Fruit fly (Drosophila melanogaster) whole organism, embryonic: ENCODE data around the gene Sec8.

Experiments
- Atf3 ChIP-seq: fragments of 200-800 bp; sonication (Bioruptor generic); optimal IDR thresholded peaks from 3 replicates; lab custom pipeline; 2016; ENCODE audit warnings: missing biosample characterization, missing genetic modification characterization
- Awh ChIP-seq: fragments of 200-800 bp; sonication (Bioruptor generic); IDR thresholded peaks from 2 replicates; pipeline ENCODE4, ENCODE4 v1.3.6; 2022; ENCODE audit warnings: missing biosample characterization, missing genetic modification characterization
- B-H1 ChIP-seq: fragments of 200-800 bp; sonication (Bioruptor generic); IDR thresholded peaks from 3 replicates; pipeline ENCODE4 v1.3.6; 2022; ENCODE audit warnings: missing biosample characterization, missing genetic modification characterization
- BEAF-32 ChIP-seq: fragments of 200-800 bp; sonication (Bioruptor generic); optimal IDR thresholded peaks from 3 replicates; lab custom pipeline; 2017; ENCODE audit warnings: missing biosample characterization, missing genetic modification characterization, mild to moderate bottlenecking, moderate library complexity, missing genetic modification reagents
- CG10209 ChIP-seq: fragments of 200-800 bp; sonication (Bioruptor generic); optimal IDR thresholded peaks from 3 replicates; lab custom pipeline; 2017; ENCODE audit warnings: missing biosample characterization, mild to moderate bottlenecking, missing genetic modification characterization, missing genetic modification reagents
- CG10267 ChIP-seq: fragments of 200-800 bp; sonication (Bioruptor generic); optimal IDR thresholded peaks from 2 replicates; lab custom pipeline; 2018; ENCODE audit warnings: missing biosample characterization, mild to moderate bottlenecking, missing genetic modification characterization, moderate library complexity
- CG10366 ChIP-seq: fragments of 200-800 bp; sonication (Bioruptor generic); IDR thresholded peaks from 2 replicates; pipeline ENCODE4 v1.3.6; 2022; ENCODE audit warnings: missing biosample characterization, missing genetic modification characterization
- CG11085 ChIP-seq: fragments of 200-800 bp; sonication (Bioruptor generic); IDR thresholded peaks from 2 replicates; pipeline ENCODE4 v1.3.6; 2022; ENCODE audit warnings: missing biosample characterization, missing genetic modification characterization
- CG11398 ChIP-seq: fragments of 200-800 bp; sonication (Bioruptor generic); optimal IDR thresholded peaks from 2 replicates; lab custom pipeline; 2016; ENCODE audit warnings: missing biosample characterization, missing genetic modification characterization
- CG12299 ChIP-seq: fragments of 200-800 bp; sonication (Bioruptor generic); optimal IDR thresholded peaks from 2 replicates; lab custom pipeline; 2018; ENCODE audit warnings: missing biosample characterization, mild to moderate bottlenecking, missing genetic modification characterization
- CG14965 ChIP-seq: fragments of 200-800 bp; sonication (Bioruptor generic); optimal IDR thresholded peaks from 2 replicates; lab custom pipeline; 2016; ENCODE audit warnings: missing biosample characterization, missing genetic modification characterization, borderline replicate concordance
- CG1647 ChIP-seq: fragments of 200-800 bp; sonication (Bioruptor generic); optimal IDR thresholded peaks from 3 replicates; lab custom pipeline; 2016; ENCODE audit warnings: missing biosample characterization, missing genetic modification characterization
- CG16813 ChIP-seq: fragments of 200-800 bp; sonication (Bioruptor generic); IDR thresholded peaks from 3 replicates; pipeline ENCODE4 v1.3.6; 2022; ENCODE audit warnings: missing biosample characterization, missing genetic modification characterization; ENCODE audit not compliant: partially characterized antibody
- CG17612 ChIP-seq: fragments of 200-800 bp; sonication (Bioruptor generic); IDR thresholded peaks from 2 replicates; pipeline ENCODE4 v1.3.6; 2022; ENCODE audit warnings: missing biosample characterization, missing genetic modification characterization
- CG18619 ChIP-seq: fragments of 200-800 bp; sonication (Bioruptor generic); optimal IDR thresholded peaks from 3 replicates; lab custom pipeline; 2017; ENCODE audit warnings: missing biosample characterization, mild to moderate bottlenecking, missing genetic modification characterization
- CG3726 ChIP-seq: fragments of 200-800 bp; sonication (Bioruptor generic); IDR thresholded peaks from 3 replicates; pipeline ENCODE4, ENCODE4 v1.3.6; 2022; ENCODE audit warnings: missing biosample characterization, missing genetic modification characterization
- CG3838 ChIP-seq: fragments of 200-800 bp; sonication (Bioruptor generic); optimal IDR thresholded peaks from 3 replicates; lab custom pipeline; 2016; ENCODE audit warnings: missing biosample characterization, missing genetic modification characterization
- CG42726 ChIP-seq: fragments of 200-800 bp; sonication (Bioruptor generic); IDR thresholded peaks from 2 replicates; pipeline ENCODE4 v1.3.6; 2022; ENCODE audit warnings: missing biosample characterization, missing genetic modification characterization; ENCODE audit not compliant: partially characterized antibody
- CG4360 ChIP-seq: fragments of 200-800 bp; sonication (Bioruptor generic); IDR thresholded peaks from 2 replicates; pipeline ENCODE4 v1.3.6; 2022; ENCODE audit warnings: missing biosample characterization, missing genetic modification characterization
- CG4820 ChIP-seq: fragments of 200-800 bp; sonication (Bioruptor generic); optimal IDR thresholded peaks from 3 replicates; lab custom pipeline; 2016; ENCODE audit warnings: missing biosample characterization, missing genetic modification characterization
- CG7556 ChIP-seq: fragments of 200-800 bp; sonication (Bioruptor generic); optimal IDR thresholded peaks from 2 replicates; lab custom pipeline; 2017; ENCODE audit warnings: missing biosample characterization, mild to moderate bottlenecking, missing genetic modification characterization
- CG9727 ChIP-seq: fragments of 200-800 bp; sonication (Bioruptor generic); optimal IDR thresholded peaks from 3 replicates; lab custom pipeline; 2017; ENCODE audit warnings: missing biosample characterization, mild to moderate bottlenecking, missing genetic modification characterization
- CTCF ChIP-seq: fragments of 200-800 bp; sonication (Bioruptor generic); optimal IDR thresholded peaks from 2 replicates; lab custom pipeline; 2017; ENCODE audit warnings: missing biosample characterization, mild to moderate bottlenecking, missing genetic modification characterization, moderate library complexity
- CoRest ChIP-seq: fragments of 200-800 bp; sonication (Bioruptor generic); optimal IDR thresholded peaks from 3 replicates; lab custom pipeline; 2018; ENCODE audit warnings: missing biosample characterization, mild to moderate bottlenecking, missing genetic modification characterization, moderate library complexity
- Dref ChIP-seq: fragments of 200-800 bp; sonication (Bioruptor generic); IDR thresholded peaks from 2 replicates; pipeline ENCODE4 v1.3.6; 2022; ENCODE audit warnings: missing biosample characterization, missing genetic modification characterization
- Fer2 ChIP-seq: fragments of 200-800 bp; sonication (Bioruptor generic); optimal IDR thresholded peaks from 2 replicates; lab custom pipeline; 2018; ENCODE audit warnings: missing biosample characterization, mild to moderate bottlenecking, missing genetic modification characterization, moderate library complexity
- HLH3B ChIP-seq: fragments of 200-800 bp; sonication (Bioruptor generic); IDR thresholded peaks from 2 replicates; pipeline ENCODE4 v1.3.6; 2022; ENCODE audit warnings: missing biosample characterization, missing genetic modification characterization
- Hr78 ChIP-seq, 2 experiments: fragments of 200-800 bp in 1 of 2; fragments of >200 bp in 1 of 2; sonication (Bioruptor generic) in 1 of 2; optimal IDR thresholded peaks; 2 replicates each; lab custom pipeline; 2017 to 2019; ENCODE audit warnings: missing biosample characterization in 2 of 2, missing genetic modification characterization in 2 of 2, mild to moderate bottlenecking in 1 of 2, moderate library complexity in 1 of 2
- Hsf ChIP-seq: fragments of 200-800 bp; sonication (Bioruptor generic); optimal IDR thresholded peaks from 3 replicates; lab custom pipeline; 2016; ENCODE audit warnings: missing biosample characterization, missing genetic modification characterization
- MBD-R2 ChIP-seq: fragments of 200-800 bp; sonication (Bioruptor generic); IDR thresholded peaks from 2 replicates; pipeline ENCODE4 v1.3.6; 2022; ENCODE audit warnings: missing biosample characterization, missing genetic modification characterization
- Nf-YC ChIP-seq: fragments of 200-800 bp; optimal IDR thresholded peaks from 3 replicates; lab custom pipeline; 2019; ENCODE audit warnings: missing biosample characterization, mild to moderate bottlenecking, missing genetic modification characterization, moderate library complexity
- Optix ChIP-seq: fragments of 200-800 bp; sonication (Bioruptor generic); IDR thresholded peaks from 3 replicates; pipeline ENCODE4 v1.3.6; 2022; ENCODE audit warnings: missing biosample characterization, missing genetic modification characterization
- Poxn ChIP-seq: fragments of 200-800 bp; sonication (Bioruptor generic); IDR thresholded peaks from 2 replicates; pipeline ENCODE4 v1.3.6; 2022; ENCODE audit warnings: missing biosample characterization, missing genetic modification characterization
- Ravus ChIP-seq: fragments of 200-800 bp; sonication (Bioruptor generic); IDR thresholded peaks from 2 replicates; pipeline ENCODE4 v1.3.6; 2022; ENCODE audit warnings: missing biosample characterization, missing genetic modification characterization
- ato ChIP-seq: fragments of 200-800 bp; sonication (Bioruptor generic); IDR thresholded peaks from 2 replicates; pipeline ENCODE4 v1.3.6; 2022; ENCODE audit warnings: missing biosample characterization, missing genetic modification characterization; ENCODE audit not compliant: partially characterized antibody
- bowl ChIP-seq: fragments of 200-800 bp; sonication (Bioruptor generic); IDR thresholded peaks from 2 replicates; pipeline ENCODE4 v1.3.6; 2022; ENCODE audit warnings: missing biosample characterization, missing genetic modification characterization
- cad ChIP-seq: fragments of >200 bp; optimal IDR thresholded peaks from 2 replicates; lab custom pipeline; 2017; ENCODE audit warnings: missing biosample characterization, missing genetic modification characterization
- chn ChIP-seq: fragments of 200-800 bp; sonication (Bioruptor generic); optimal IDR thresholded peaks from 2 replicates; lab custom pipeline; 2016; ENCODE audit warnings: missing biosample characterization, missing genetic modification characterization
- crc ChIP-seq: fragments of 200-800 bp; sonication (Bioruptor generic); optimal IDR thresholded peaks from 2 replicates; lab custom pipeline; 2016; ENCODE audit warnings: missing biosample characterization, missing genetic modification characterization
- dan ChIP-seq: fragments of 200-800 bp; sonication (Bioruptor generic); IDR thresholded peaks from 2 replicates; pipeline ENCODE4 v1.3.6; 2022; ENCODE audit warnings: missing biosample characterization, missing genetic modification characterization
- dm ChIP-seq: fragments of 200-800 bp; sonication (Bioruptor generic); optimal IDR thresholded peaks from 3 replicates; lab custom pipeline; 2016; ENCODE audit warnings: missing biosample characterization, missing genetic modification characterization
- dmrt11E ChIP-seq: fragments of 200-800 bp; sonication (Bioruptor generic); optimal IDR thresholded peaks from 3 replicates; lab custom pipeline; 2018; ENCODE audit warnings: missing biosample characterization, mild to moderate bottlenecking, missing genetic modification characterization, moderate library complexity
- exex ChIP-seq: fragments of 200-800 bp; sonication (Bioruptor generic); optimal IDR thresholded peaks from 4 replicates; lab custom pipeline; 2018; ENCODE audit warnings: missing biosample characterization, mild to moderate bottlenecking, missing genetic modification characterization, moderate library complexity
- fu2 ChIP-seq: fragments of 200-800 bp; sonication (Bioruptor generic); optimal IDR thresholded peaks from 2 replicates; lab custom pipeline; 2016; ENCODE audit warnings: missing biosample characterization, missing genetic modification characterization
- jing ChIP-seq: fragments of 200-800 bp; sonication (Bioruptor generic); optimal IDR thresholded peaks from 2 replicates; lab custom pipeline; 2018; ENCODE audit warnings: missing biosample characterization, mild to moderate bottlenecking, missing genetic modification characterization
- otp ChIP-seq: fragments of 200-800 bp; sonication (Bioruptor generic); IDR thresholded peaks from 3 replicates; pipeline ENCODE4, ENCODE4 v1.3.6; 2022; ENCODE audit warnings: missing biosample characterization, missing genetic modification characterization
- peb ChIP-seq: fragments of 200-800 bp; sonication (Bioruptor generic); IDR thresholded peaks from 2 replicates; pipeline ENCODE4 v1.3.6; 2022; ENCODE audit warnings: missing biosample characterization, missing genetic modification characterization
- sd ChIP-seq: fragments of 200-800 bp; sonication (Bioruptor generic); optimal IDR thresholded peaks from 3 replicates; lab custom pipeline; 2018; ENCODE audit warnings: missing biosample characterization, mild to moderate bottlenecking, missing genetic modification characterization, moderate library complexity
- unpg ChIP-seq: fragments of 200-800 bp; sonication (Bioruptor generic); optimal IDR thresholded peaks from 3 replicates; lab custom pipeline; 2018; ENCODE audit warnings: missing biosample characterization, mild to moderate bottlenecking, missing genetic modification characterization, moderate library complexity
- yki ChIP-seq: fragments of >200 bp; optimal IDR thresholded peaks from 3 replicates; lab custom pipeline; 2018

The Sec8 gene

dm6 chr3R:5778731-5779593 is 20.2 kb upstream of the Sec8 start, which contains the start of gene jagn (continued):
- TF ChIP-seq sd (tag; lab: Kevin White, UChicago) = no peak
- TF ChIP-seq CoRest (tag; lab: Kevin White, UChicago) = peak; percentile 82
- TF ChIP-seq CG3726 (GFP tag; lab: Robert Waterston, UW) = no peak
- peak; percentile 73 for TF ChIP-seq CG10267 (tag; lab: Kevin White, UChicago)
- TF ChIP-seq chn (GFP tag; lab: Kevin White, UChicago) = peak; percentile 77
- no peak for TF ChIP-seq CG12299 (tag; lab: Kevin White, UChicago)
- TF ChIP-seq Fer2 (tag; lab: Kevin White, UChicago) = no peak
- no peak for TF ChIP-seq Hr78 (GFP tag; optimal IDR thresholded peaks at IDR 0.05; lab: Kevin White, UChicago)
- TF ChIP-seq CTCF (GFP tag; lab: Kevin White, UChicago) = peak; percentile 82
- no peak for TF ChIP-seq cad
- TF ChIP-seq BEAF-32 = peak; percentile 100
- peak; percentile 2 for TF ChIP-seq CG7556
- no peak for TF ChIP-seq CG4360 (GFP tag; lab: Robert Waterston, UW)
- TF ChIP-seq CG9727 = peak; percentile 75
- TF ChIP-seq Ravus = no peak
- no peak for TF ChIP-seq CG1647 (GFP tag; lab: Kevin White, UChicago)
- 0 out of 2 replicates have a peak, but pooled peaks have one; percentile 29 for TF ChIP-seq HLH3B
- TF ChIP-seq fu2 = peak; percentile 41
- peak; percentile 26 for TF ChIP-seq CG10209
- peak; percentile 37 for TF ChIP-seq dmrt11E
- TF ChIP-seq Optix = peak; percentile 53; the same call in 1 of the 3 replicates
- peak; percentile 61 for TF ChIP-seq CG3838
- TF ChIP-seq Awh (GFP tag; lab: Robert Waterston, UW) = 0 out of 2 replicates have a peak, but pooled peaks have one; percentile 29
- peak; percentile 65; the same call in 1 of the 2 replicates for TF ChIP-seq CG11085 (GFP tag; lab: Robert Waterston, UW)
- TF ChIP-seq crc (GFP tag; lab: Kevin White, UChicago) = peak; percentile 21
- TF ChIP-seq otp = peak; percentile 68; the same call in 2 of the 3 replicates
- TF ChIP-seq dan (GFP tag; lab: Robert Waterston, UW) = no peak
- TF ChIP-seq peb (GFP tag; lab: Robert Waterston, UW) = no peak
- no peak for TF ChIP-seq CG14965 (GFP tag; lab: Kevin White, UChicago)
- TF ChIP-seq unpg = peak; percentile 43
- TF ChIP-seq CG18619 (GFP tag; lab: Kevin White, UChicago) = peak; percentile 53
- TF ChIP-seq exex = peak; percentile 34
- TF ChIP-seq CG16813 (GFP tag; lab: Robert Waterston, UW) = peak; percentile 100
- TF ChIP-seq Atf3 = no peak
- no peak for TF ChIP-seq yki (lab: Kevin White, UChicago)
- peak; percentile 36 for TF ChIP-seq CG11398 (GFP tag; lab: Kevin White, UChicago)
- TF ChIP-seq B-H1 = no peak
- peak; percentile 55 for TF ChIP-seq dm (GFP tag; lab: Kevin White, UChicago)
- peak; percentile 96 for TF ChIP-seq Dref (GFP tag; lab: Robert Waterston, UW)
- peak; percentile 99 for TF ChIP-seq ato (GFP tag; lab: Robert Waterston, UW)
- TF ChIP-seq Nf-YC (tag; lab: Kevin White, UChicago) = peak; percentile 50
- TF ChIP-seq Hsf (GFP tag; lab: Kevin White, UChicago) = peak; percentile 67
- TF ChIP-seq Poxn = no peak
- TF ChIP-seq CG4820 (GFP tag; lab: Kevin White, UChicago) = no peak
- TF ChIP-seq jing (GFP tag; lab: Kevin White, UChicago) = no peak
- peak; percentile 45 for TF ChIP-seq CG10366 (GFP tag; lab: Robert Waterston, UW)
- no peak for TF ChIP-seq CG17612
- peak; percentile 80 for TF ChIP-seq MBD-R2 (GFP tag; lab: Robert Waterston, UW)
- TF ChIP-seq CG42726 (GFP tag; lab: Robert Waterston, UW) = peak; percentile 100
- no peak for TF ChIP-seq bowl (GFP tag; lab: Robert Waterston, UW)
